Fruit fly (Drosophila melanogaster) whole organism: ENCODE results near the gene r.

Experiments used
- CG8478 ChIP-seq: fragments of >200 bp; optimal IDR thresholded peaks from 2 replicates; lab custom pipeline; 2018; ENCODE audit warnings: inconsistent platforms
- Dll ChIP-seq: fragments of >200 bp; optimal IDR thresholded peaks from 2 replicates; lab custom pipeline; 2017
- EcR ChIP-seq, 2 experiments: fragments of >200 bp; optimal IDR thresholded peaks; 2 replicates each; lab custom pipeline; 2017; ENCODE audit warnings: missing biosample characterization in 2 of 2, missing genetic modification characterization in 2 of 2, missing genetic modification reagents in 2 of 2
- pan ChIP-seq: fragments of >200 bp; optimal IDR thresholded peaks from 2 replicates; lab custom pipeline; 2017
- psq ChIP-seq: fragments of >200 bp; optimal IDR thresholded peaks from 2 replicates; lab custom pipeline; 2017
- usp ChIP-seq: fragments of >200 bp; optimal IDR thresholded peaks from 2 replicates; lab custom pipeline; 2017; ENCODE audit warnings: missing biosample characterization, missing genetic modification characterization, mixed read lengths

r gene

dm6 chrX:16650078-16651063 is 4.8 kb upstream of the r start:
- TF ChIP-seq usp (GFP tag; lab: Kevin White, UChicago) (no peak), Dll (lab: Kevin White, UChicago) (no peak), psq (no peak), pan (lab: Kevin White, UChicago) (no peak), CG8478 (lab: Kevin White, UChicago) (no peak), EcR (GFP tag; optimal IDR thresholded peaks at IDR 0.05; lab: Kevin White, UChicago) (no peak)

dm6 chrX:16651098-16651497 is 4.1 kb upstream of the r start, which contains the start of the genes CG32573 and CG42512:
Gene CG32573 (plus strand): TSS chrX:16651376.
Gene CG42512 (plus strand): TSS chrX:16651376.
- TF ChIP-seq EcR (GFP tag; optimal IDR thresholded peaks at IDR 0.05; lab: Kevin White, UChicago) (no peak), pan (lab: Kevin White, UChicago) (no peak), Dll (lab: Kevin White, UChicago) (no peak), psq (no peak), CG8478 (lab: Kevin White, UChicago) (no peak), usp (GFP tag; lab: Kevin White, UChicago) (no peak)

- TF ChIP-seq CG8478 (lab: Kevin White, UChicago) (no peak), EcR (GFP tag; optimal IDR thresholded peaks at IDR 0.05; lab: Kevin White, UChicago) (no peak), pan (lab: Kevin White, UChicago) (no peak), psq (no peak), usp (GFP tag; lab: Kevin White, UChicago) (no peak)
Measured at dm6 chrX:16651625-16652024, 3.5 kb upstream of the r start.

dm6 chrX:16655724-16656235 is 621 bp downstream of the r start:
- TF ChIP-seq EcR (GFP tag; optimal IDR thresholded peaks at IDR 0.05; lab: Kevin White, UChicago) (no peak), Dll (lab: Kevin White, UChicago) (no peak), usp (GFP tag; lab: Kevin White, UChicago) (no peak), pan (lab: Kevin White, UChicago) (no peak), psq (no peak), CG8478 (lab: Kevin White, UChicago) (no peak)

- TF ChIP-seq CG8478 (lab: Kevin White, UChicago) (no peak), pan (lab: Kevin White, UChicago) (no peak), Dll (lab: Kevin White, UChicago) (no peak), usp (GFP tag; lab: Kevin White, UChicago) (no peak), psq (no peak), EcR (GFP tag; optimal IDR thresholded peaks at IDR 0.05; lab: Kevin White, UChicago) (no peak)
Measured at dm6 chrX:16660632-16661031, 5.5 kb downstream of the r start.

- TF ChIP-seq usp (GFP tag; lab: Kevin White, UChicago) (no peak), pan (lab: Kevin White, UChicago) (no peak), EcR (GFP tag; optimal IDR thresholded peaks at IDR 0.05; lab: Kevin White, UChicago) (no peak), CG8478 (lab: Kevin White, UChicago) (no peak), Dll (lab: Kevin White, UChicago) (no peak), psq (no peak)
Measured at dm6 chrX:16664405-16665064, 9.4 kb downstream of the r start, which contains the start of gene CG15865. Gene CG15865 (minus strand): TSS chrX:16664455.

- TF ChIP-seq psq (no peak), CG8478 (lab: Kevin White, UChicago) (no peak), pan (lab: Kevin White, UChicago) (no peak), Dll (lab: Kevin White, UChicago) (no peak), usp (GFP tag; lab: Kevin White, UChicago) (no peak), EcR (GFP tag; optimal IDR thresholded peaks at IDR 0.05; lab: Kevin White, UChicago) (no peak)
Measured at dm6 chrX:16669849-16670248, 14.7 kb downstream of the r start.

dm6 chrX:16670262-16670661 is 15.1 kb downstream of the r start:
- TF ChIP-seq pan (lab: Kevin White, UChicago) (no peak), psq (no peak), Dll (lab: Kevin White, UChicago) (no peak), CG8478 (lab: Kevin White, UChicago) (no peak), usp (GFP tag; lab: Kevin White, UChicago) (no peak), EcR (GFP tag; optimal IDR thresholded peaks at IDR 0.05; lab: Kevin White, UChicago) (no peak)

dm6 chrX:16670691-16671481 is 15.7 kb downstream of the r start:
- no peak for TF ChIP-seq CG8478 (lab: Kevin White, UChicago)
- no peak for TF ChIP-seq Dll (lab: Kevin White, UChicago)
- no peak for TF ChIP-seq EcR (GFP tag; optimal IDR thresholded peaks at IDR 0.05; lab: Kevin White, UChicago)
- no peak for TF ChIP-seq usp (GFP tag; lab: Kevin White, UChicago)
- no peak for TF ChIP-seq pan (lab: Kevin White, UChicago)
- no peak for TF ChIP-seq psq

dm6 chrX:16672904-16673303 is 17.7 kb downstream of the r start:
- no peak for TF ChIP-seq EcR (GFP tag; optimal IDR thresholded peaks at IDR 0.05; lab: Kevin White, UChicago)
- no peak for TF ChIP-seq CG8478 (lab: Kevin White, UChicago)
- no peak for TF ChIP-seq pan (lab: Kevin White, UChicago)
- no peak for TF ChIP-seq usp (GFP tag; lab: Kevin White, UChicago)
- TF ChIP-seq Dll (lab: Kevin White, UChicago), result no peak
- no peak for TF ChIP-seq psq
